Fruit fly (Drosophila melanogaster) whole organism, wandering third instar larva: Measurements from ENCODE around the gene wts.

Experiments
- Abd-B ChIP-seq: fragments of >200 bp; optimal IDR thresholded peaks from 2 replicates; lab custom pipeline; 2017; ENCODE audit warnings: missing biosample characterization, missing genetic modification characterization
- Dfd ChIP-seq: fragments of >200 bp; optimal IDR thresholded peaks from 2 replicates; lab custom pipeline; 2017; ENCODE audit warnings: missing biosample characterization, missing genetic modification characterization
- Dif ChIP-seq: fragments of 200-275, 200-300 bp; sonication (Bioruptor generic); optimal IDR thresholded peaks from 2 replicates; lab custom pipeline; 2018; ENCODE audit warnings: missing biosample characterization, missing genetic modification characterization; ENCODE audit not compliant: partially characterized antibody
- Hr78 ChIP-seq: fragments of >200 bp; optimal IDR thresholded peaks from 2 replicates; lab custom pipeline; 2017; ENCODE audit warnings: missing biosample characterization, missing genetic modification characterization
- Mio ChIP-seq: sonication (Bioruptor generic); optimal IDR thresholded peaks from 2 replicates; lab custom pipeline; 2016; ENCODE audit warnings: missing biosample characterization, missing genetic modification characterization
- OdsH ChIP-seq: fragments of 200-800 bp; sonication (Bioruptor generic); optimal IDR thresholded peaks from 2 replicates; lab custom pipeline; 2016; ENCODE audit warnings: missing biosample characterization, mild to moderate bottlenecking, missing genetic modification characterization
- brk ChIP-seq: fragments of 200-800 bp; sonication (Bioruptor generic); optimal IDR thresholded peaks from 2 replicates; lab custom pipeline; 2016; ENCODE audit warnings: missing biosample characterization, mild to moderate bottlenecking, missing genetic modification characterization
- dmrt93B ChIP-seq: fragments of 200-800 bp; sonication (Bioruptor generic); optimal IDR thresholded peaks from 2 replicates; lab custom pipeline; 2018; ENCODE audit warnings: missing biosample characterization, mild to moderate bottlenecking, missing genetic modification characterization
- jim ChIP-seq: fragments of 175-275, 200-325 bp; sonication (Bioruptor generic); optimal IDR thresholded peaks from 2 replicates; lab custom pipeline; 2016; ENCODE audit warnings: missing biosample characterization, mild to moderate bottlenecking, missing genetic modification characterization
- pan ChIP-seq: fragments of >200 bp; optimal IDR thresholded peaks from 2 replicates; lab custom pipeline; 2017
- sage ChIP-seq: fragments of 200-800 bp; sonication (Bioruptor generic); optimal IDR thresholded peaks from 2 replicates; lab custom pipeline; 2016; ENCODE audit warnings: missing biosample characterization, mild to moderate bottlenecking, missing genetic modification characterization

- TF ChIP-seq sage (GFP tag; lab: Kevin White, UChicago) (no peak), OdsH (GFP tag; lab: Kevin White, UChicago) (no peak), Dif (no peak), dmrt93B (no peak), jim (GFP tag; lab: Kevin White, UChicago) (no peak), pan (lab: Kevin White, UChicago) (no peak), Dfd (GFP tag; lab: Kevin White, UChicago) (no peak), Hr78 (GFP tag; lab: Kevin White, UChicago) (no peak), Mio (no peak), brk (GFP tag; lab: Kevin White, UChicago) (no peak), Abd-B (no peak)
Measured at dm6 chr3R:30758725-30759714, 47.4 kb downstream of the wts start.
